Worm (Caenorhabditis elegans): ENCODE results near the gene H43E16.1.

DNA sequence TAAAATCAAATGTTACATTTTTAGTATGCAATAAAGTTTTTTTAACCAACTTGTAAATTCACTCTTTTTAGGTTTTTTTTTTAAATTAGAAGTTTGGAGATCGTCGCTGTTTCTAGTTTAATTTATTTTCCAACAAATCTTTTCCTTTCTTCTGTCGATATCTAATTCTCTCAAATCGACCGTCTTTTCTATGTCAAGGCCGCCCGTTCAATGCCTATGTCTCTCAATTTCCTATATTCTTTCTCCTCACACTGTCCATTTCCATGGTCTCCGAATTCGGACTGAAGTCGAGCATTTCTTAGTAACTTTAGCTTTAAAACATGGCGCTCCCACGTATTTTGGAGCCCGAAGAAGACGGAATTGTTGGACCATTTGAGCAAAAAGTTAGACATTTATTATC, 42.6 kb downstream of the H43E16.1 start, which contains the start of the genes T14B4.5 and T14B4.20:
- TF ChIP-seq nhr-76 (tag; optimal IDR thresholded peaks at IDR 0.05), result no peak
- no peak for TF ChIP-seq tbx-2 (tag; optimal IDR thresholded peaks at IDR 0.05)
- TF ChIP-seq elt-1 (tag; optimal IDR thresholded peaks at IDR 0.05), result no peak
- TF ChIP-seq nhr-28 (tag; optimal IDR thresholded peaks at IDR 0.05), result no peak
- TF ChIP-seq fkh-10 (GFP tag; optimal IDR thresholded peaks at IDR 0.05), result no peak
- TF ChIP-seq R02D3.7 (tag; optimal IDR thresholded peaks at IDR 0.05), result no peak
- TF ChIP-seq ama-1 (optimal IDR thresholded peaks at IDR 0.05), result no peak
- no peak for TF ChIP-seq nhr-11 (tag; optimal IDR thresholded peaks at IDR 0.05)
- TF ChIP-seq ztf-11 (tag; optimal IDR thresholded peaks at IDR 0.05), result no peak
- no peak for TF ChIP-seq pqm-1 (tag; optimal IDR thresholded peaks at IDR 0.05)
- TF ChIP-seq nhr-77 (tag; optimal IDR thresholded peaks at IDR 0.05), result no peak
- no peak for TF ChIP-seq nfya-1 (tag; optimal IDR thresholded peaks at IDR 0.05; ENCODE audit: insufficient read depth)
- no peak for TF ChIP-seq ceh-16 (tag; optimal IDR thresholded peaks at IDR 0.05)

Measured in whole organism, L3 larva.